Fruit fly (Drosophila melanogaster): ENCODE data around the gene CG42674.

DNA sequence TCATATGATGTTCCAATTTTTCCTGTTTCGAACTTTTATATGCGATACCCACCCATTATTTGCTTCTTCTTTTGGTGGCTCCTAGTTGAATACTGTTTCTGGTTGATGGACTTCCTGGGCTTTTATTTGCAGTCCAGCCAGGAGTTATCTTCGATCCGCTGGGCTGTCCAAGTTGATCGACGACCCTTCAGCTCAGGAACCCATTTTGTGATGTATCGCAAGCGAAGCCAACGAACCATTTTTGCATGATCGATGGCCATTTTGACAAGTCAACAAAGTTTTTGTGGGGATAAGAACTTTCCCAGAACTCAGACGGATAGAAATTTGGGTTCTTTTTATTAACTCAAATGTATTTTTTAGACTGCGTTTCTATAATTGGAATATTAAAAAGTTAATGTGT is 7.8 kb upstream of the CG42674 start, which contains the start of gene CG7290:
- TF ChIP-seq psq (optimal IDR thresholded peaks at IDR 0.05) (no peak), pan (optimal IDR thresholded peaks at IDR 0.05) (no peak), CG8478 (optimal IDR thresholded peaks at IDR 0.05) (no peak), Dll (optimal IDR thresholded peaks at IDR 0.05) (no peak), usp (GFP tag; optimal IDR thresholded peaks at IDR 0.05) (no peak), EcR (GFP tag; optimal IDR thresholded peaks at IDR 0.05) (no peak)
